Worm (Caenorhabditis elegans) whole organism, early embryonic: Measurements from ENCODE around the gene srab-3.

Experiments used
- ama-1 ChIP-seq: fragments of 150-350 bp; optimal IDR thresholded peaks from 2 replicates; lab custom pipeline; 2014
- ets-7 ChIP-seq: sonication (generic microtip); optimal IDR thresholded peaks from 2 replicates; lab custom pipeline; 2016; ENCODE audit warnings: missing genotype, missing genetic modification characterization, missing compliant biosample characterization
- flt-1 ChIP-seq: fragments of 200-800 bp; sonication (Bioruptor generic); IDR thresholded peaks from 2 replicates; pipeline ENCODE4 v1.3.6; 2022; ENCODE audit warnings: missing genetic modification characterization, missing compliant biosample characterization
- hnd-1 ChIP-seq: sonication (generic microtip); optimal IDR thresholded peaks from 2 replicates; lab custom pipeline; 2016; ENCODE audit warnings: missing genetic modification characterization, missing compliant biosample characterization
- pes-1 ChIP-seq: fragments of 200-800 bp; sonication (Bioruptor generic); IDR thresholded peaks from 2 replicates; pipeline ENCODE4 v1.3.6; 2022; ENCODE audit warnings: missing genetic modification reagents, missing genetic modification characterization, missing compliant biosample characterization
- sea-1 ChIP-seq: fragments of 200-800 bp; sonication (Bioruptor generic); conservative IDR thresholded peaks from 2 replicates; pipeline ENCODE4 v1.3.6; 2022; ENCODE audit warnings: missing genetic modification characterization, missing compliant biosample characterization

DNA sequence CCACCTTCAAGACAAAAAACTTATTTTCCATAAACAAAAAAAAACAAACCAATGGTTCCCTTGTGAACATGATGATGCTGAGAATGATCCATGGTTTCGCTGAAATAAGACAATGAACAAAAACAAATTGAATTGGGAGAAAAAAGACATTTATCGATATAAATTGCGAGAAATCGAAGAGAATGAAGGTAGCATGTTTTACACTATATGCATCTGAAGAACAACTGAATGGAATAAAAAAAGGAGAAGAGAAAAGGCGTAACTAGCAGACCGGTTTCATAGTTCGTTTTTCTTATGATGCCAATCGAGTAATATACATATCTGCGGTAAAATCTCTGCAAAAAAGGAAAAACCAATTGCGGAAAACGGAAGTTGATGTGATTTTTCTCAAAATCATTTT is 38.3 kb downstream of the srab-3 start, which contains the start of gene Y58A7A.1:
- TF ChIP-seq ama-1 = no peak
- no peak for TF ChIP-seq flt-1 (GFP tag; lab: Robert Waterston, UW)
- no peak for TF ChIP-seq pes-1 (GFP tag; lab: Robert Waterston, UW)
- no peak for TF ChIP-seq hnd-1 (tag; lab: Kevin White, UChicago)
- no peak for TF ChIP-seq sea-1 (GFP tag; lab: Robert Waterston, UW)
- TF ChIP-seq ets-7 (tag; lab: Kevin White, UChicago) = no peak
